Fruit fly (Drosophila melanogaster) whole organism, wandering third instar larva: ENCODE data around the gene dgt4.

Experiments used
- Abd-B ChIP-seq: fragments of >200 bp; optimal IDR thresholded peaks from 2 replicates; lab custom pipeline; 2017; ENCODE audit warnings: missing biosample characterization, missing genetic modification characterization
- CG9705 ChIP-seq: fragments of 200-800 bp; sonication (Bioruptor generic); optimal IDR thresholded peaks from 2 replicates; lab custom pipeline; 2018; ENCODE audit warnings: missing biosample characterization, mild to moderate bottlenecking, missing genetic modification characterization
- Dfd ChIP-seq: fragments of >200 bp; optimal IDR thresholded peaks from 2 replicates; lab custom pipeline; 2017; ENCODE audit warnings: missing biosample characterization, missing genetic modification characterization
- GATAd ChIP-seq: sonication (Bioruptor generic); optimal IDR thresholded peaks from 2 replicates; lab custom pipeline; 2016; ENCODE audit warnings: missing biosample characterization, missing genetic modification characterization
- HLH106 ChIP-seq: fragments of 200-800 bp; optimal IDR thresholded peaks from 3 replicates; lab custom pipeline; 2019; ENCODE audit warnings: missing biosample characterization, mild to moderate bottlenecking, missing genetic modification characterization, moderate library complexity
- Hnf4 ChIP-seq: fragments of 200-800 bp; sonication (Bioruptor generic); optimal IDR thresholded peaks from 2 replicates; lab custom pipeline; 2016; ENCODE audit warnings: missing biosample characterization, mild to moderate bottlenecking, missing genetic modification characterization
- Hr78 ChIP-seq: fragments of >200 bp; optimal IDR thresholded peaks from 2 replicates; lab custom pipeline; 2017; ENCODE audit warnings: missing biosample characterization, missing genetic modification characterization
- Jra ChIP-seq: sonication (Bioruptor generic); optimal IDR thresholded peaks from 2 replicates; lab custom pipeline; 2016; ENCODE audit warnings: missing biosample characterization, missing genetic modification characterization
- Mio ChIP-seq: sonication (Bioruptor generic); optimal IDR thresholded peaks from 2 replicates; lab custom pipeline; 2016; ENCODE audit warnings: missing biosample characterization, missing genetic modification characterization
- Myc ChIP-seq: fragments of >200 bp; optimal IDR thresholded peaks from 2 replicates; lab custom pipeline; 2017
- OdsH ChIP-seq: fragments of 200-800 bp; sonication (Bioruptor generic); optimal IDR thresholded peaks from 2 replicates; lab custom pipeline; 2016; ENCODE audit warnings: missing biosample characterization, mild to moderate bottlenecking, missing genetic modification characterization
- Rel ChIP-seq, 2 experiments: fragments of 200-800 bp; sonication (Bioruptor generic) in 1 of 2; optimal IDR thresholded peaks; 2 replicates in 1 of 2; 3 replicates in 1 of 2; lab custom pipeline; 2016 to 2019; ENCODE audit warnings: mild to moderate bottlenecking in 2 of 2, missing biosample characterization in 2 of 2, missing genetic modification characterization in 2 of 2, moderate library complexity in 1 of 2
- Sp1 ChIP-seq: fragments of 200-800 bp; sonication (Bioruptor generic); optimal IDR thresholded peaks from 3 replicates; lab custom pipeline; 2019; ENCODE audit warnings: missing biosample characterization, mild to moderate bottlenecking, missing genetic modification characterization, moderate library complexity
- br ChIP-seq: fragments of 200-800 bp; sonication (Bioruptor generic); optimal IDR thresholded peaks from 2 replicates; lab custom pipeline; 2016; ENCODE audit warnings: missing biosample characterization, missing genetic modification characterization
- brk ChIP-seq: fragments of 200-800 bp; sonication (Bioruptor generic); optimal IDR thresholded peaks from 2 replicates; lab custom pipeline; 2016; ENCODE audit warnings: missing biosample characterization, mild to moderate bottlenecking, missing genetic modification characterization
- dl ChIP-seq, 2 experiments: fragments of 175-275, 200-275 bp in 1 of 2; fragments of 200-275 bp in 1 of 2; sonication (Bioruptor generic); optimal IDR thresholded peaks; lab custom pipeline; 2018; ENCODE audit warnings: mild to moderate bottlenecking in 2 of 2, missing biosample characterization in 2 of 2, missing genetic modification characterization in 2 of 2, moderate library complexity in 2 of 2; ENCODE audit not compliant: partially characterized antibody in 2 of 2, insufficient read depth in 1 of 2
- dmrt93B ChIP-seq: fragments of 200-800 bp; sonication (Bioruptor generic); optimal IDR thresholded peaks from 2 replicates; lab custom pipeline; 2018; ENCODE audit warnings: missing biosample characterization, mild to moderate bottlenecking, missing genetic modification characterization
- dsf ChIP-seq: sonication (Bioruptor generic); optimal IDR thresholded peaks from 2 replicates; lab custom pipeline; 2016; ENCODE audit warnings: missing biosample characterization, missing genetic modification characterization, borderline replicate concordance
- ey ChIP-seq: fragments of 200-800 bp; sonication (Bioruptor generic); optimal IDR thresholded peaks from 2 replicates; lab custom pipeline; 2016; ENCODE audit warnings: missing biosample characterization, missing genetic modification characterization
- foxo ChIP-seq, 2 experiments: fragments of 200-800 bp; sonication (Bioruptor generic); optimal IDR thresholded peaks; 2 replicates in 1 of 2; 3 replicates in 1 of 2; lab custom pipeline; 2016 to 2017; ENCODE audit warnings: missing biosample characterization in 2 of 2, missing genetic modification characterization in 2 of 2
- fru ChIP-seq: fragments of 200-800 bp; sonication (Bioruptor generic); optimal IDR thresholded peaks from 3 replicates; lab custom pipeline; 2016; ENCODE audit warnings: missing biosample characterization, mild to moderate bottlenecking, missing genetic modification characterization
- h ChIP-seq: fragments of 200-800 bp; sonication (Bioruptor generic); optimal IDR thresholded peaks from 3 replicates; lab custom pipeline; 2016; ENCODE audit warnings: missing biosample characterization, mild to moderate bottlenecking, missing genetic modification characterization
- jim ChIP-seq: fragments of 175-275, 200-325 bp; sonication (Bioruptor generic); optimal IDR thresholded peaks from 2 replicates; lab custom pipeline; 2016; ENCODE audit warnings: missing biosample characterization, mild to moderate bottlenecking, missing genetic modification characterization
- psq ChIP-seq: fragments of 200-800 bp; sonication (Bioruptor generic); optimal IDR thresholded peaks from 3 replicates; lab custom pipeline; 2017; ENCODE audit warnings: missing biosample characterization, mild to moderate bottlenecking, missing genetic modification characterization, moderate library complexity
- rgr ChIP-seq: fragments of 200-800 bp; sonication (Bioruptor generic); optimal IDR thresholded peaks from 3 replicates; lab custom pipeline; 2016; ENCODE audit warnings: missing biosample characterization, mild to moderate bottlenecking, missing genetic modification characterization
- sage ChIP-seq: fragments of 200-800 bp; sonication (Bioruptor generic); optimal IDR thresholded peaks from 2 replicates; lab custom pipeline; 2016; ENCODE audit warnings: missing biosample characterization, mild to moderate bottlenecking, missing genetic modification characterization
- sv ChIP-seq: fragments of 200-800 bp; sonication (Bioruptor generic); optimal IDR thresholded peaks from 3 replicates; lab custom pipeline; 2016; ENCODE audit warnings: missing biosample characterization, missing genetic modification characterization
- tai ChIP-seq: sonication (Bioruptor generic); optimal IDR thresholded peaks from 2 replicates; lab custom pipeline; 2016; ENCODE audit warnings: missing biosample characterization, missing genetic modification characterization
- woc ChIP-seq: sonication (Bioruptor generic); optimal IDR thresholded peaks from 2 replicates; lab custom pipeline; 2016; ENCODE audit warnings: missing biosample characterization, mild to moderate bottlenecking, missing genetic modification characterization

dgt4 gene

dm6 chrX:4106240-4106639 is 7.3 kb upstream of the dgt4 start:
- TF ChIP-seq Dfd (no peak), Mio (GFP tag; lab: Kevin White, UChicago) (no peak), Hr78 (GFP tag; lab: Kevin White, UChicago) (no peak), Rel (GFP tag; optimal IDR thresholded peaks at IDR 0.05; lab: Kevin White, UChicago) (no peak), Rel (tag; optimal IDR thresholded peaks at IDR 0.05; lab: Kevin White, UChicago) (peak; percentile 21), dmrt93B (GFP tag; lab: Kevin White, UChicago) (no peak)

- TF ChIP-seq foxo (GFP tag; optimal IDR thresholded peaks at IDR 0.05; lab: Kevin White, UChicago) (peak in 1 of 2 experiments; percentile 74), ey (GFP tag; lab: Kevin White, UChicago) (peak; percentile 69), Mio (GFP tag; lab: Kevin White, UChicago) (no peak), Abd-B (no peak), Sp1 (GFP tag; lab: Kevin White, UChicago) (peak; percentile 75), fru (GFP tag; lab: Kevin White, UChicago) (peak; percentile 74), dmrt93B (GFP tag; lab: Kevin White, UChicago) (peak; percentile 58), Dfd (no peak), h (peak; percentile 55), GATAd (GFP tag; lab: Kevin White, UChicago) (no peak), rgr (GFP tag; lab: Kevin White, UChicago) (peak; percentile 69), CG9705 (GFP tag; lab: Kevin White, UChicago) (peak; percentile 17), Hnf4 (GFP tag; lab: Kevin White, UChicago) (peak; percentile 26), woc (GFP tag; lab: Kevin White, UChicago) (peak; percentile 73), br (GFP tag; lab: Kevin White, UChicago) (peak; percentile 49), sv (GFP tag; lab: Kevin White, UChicago) (no peak), HLH106 (tag; lab: Kevin White, UChicago) (peak; percentile 75), OdsH (GFP tag; lab: Kevin White, UChicago) (peak; percentile 68)
Observed at dm6 chrX:4106756-4107155, 6.7 kb upstream of the dgt4 start.

- TF ChIP-seq psq (GFP tag; lab: Kevin White, UChicago) (peak; percentile 91), brk (GFP tag; lab: Kevin White, UChicago) (no peak), foxo (GFP tag; optimal IDR thresholded peaks at IDR 0.05; lab: Kevin White, UChicago) (peak in 1 of 2 experiments; percentile 12), tai (GFP tag; lab: Kevin White, UChicago) (no peak), woc (GFP tag; lab: Kevin White, UChicago) (no peak), Rel (GFP tag; optimal IDR thresholded peaks at IDR 0.05; lab: Kevin White, UChicago) (no peak), Rel (tag; optimal IDR thresholded peaks at IDR 0.05; lab: Kevin White, UChicago) (peak; percentile 72), ey (GFP tag; lab: Kevin White, UChicago) (no peak)
- TF ChIP-seq, all 38 proteins: peak for 3
Observed at dm6 chrX:4107261-4108113, 6.0 kb upstream of the dgt4 start.

- TF ChIP-seq Dfd (no peak), foxo (GFP tag; optimal IDR thresholded peaks at IDR 0.05; lab: Kevin White, UChicago) (peak in 1 of 2 experiments; percentile 1), fru (GFP tag; lab: Kevin White, UChicago) (peak; percentile 4), jim (no peak)
Observed at dm6 chrX:4108114-4108439, 5.4 kb upstream of the dgt4 start.

- TF ChIP-seq GATAd (GFP tag; lab: Kevin White, UChicago) (no peak), Myc (lab: Kevin White, UChicago) (no peak), Hr78 (GFP tag; lab: Kevin White, UChicago) (no peak), psq (GFP tag; lab: Kevin White, UChicago) (peak; percentile 42), Jra (peak; percentile 58), h (peak; percentile 8), sage (GFP tag; lab: Kevin White, UChicago) (no peak), ey (GFP tag; lab: Kevin White, UChicago) (no peak), Dfd (no peak), dsf (GFP tag; lab: Kevin White, UChicago) (no peak), dl (GFP tag; optimal IDR thresholded peaks at IDR 0.05; lab: Kevin White, UChicago; ENCODE audit: insufficient read depth in 1 of 2, partially characterized antibody in 2 of 2) (no peak), jim (no peak)
Observed at dm6 chrX:4108612-4109173, 4.8 kb upstream of the dgt4 start.
